Fruit fly (Drosophila melanogaster) whole organism, adult: ENCODE data around the gene Abd-B.

Experiments used
- CG11617 ChIP-seq: fragments of 200-800 bp; sonication (Bioruptor generic); optimal IDR thresholded peaks from 2 replicates; lab custom pipeline; 2017; ENCODE audit warnings: mild to moderate bottlenecking, missing biosample characterization, missing genetic modification reagents, missing genetic modification characterization
- CG12768 ChIP-seq: fragments of 200-800 bp; sonication (Bioruptor generic); optimal IDR thresholded peaks from 2 replicates; lab custom pipeline; 2017; ENCODE audit warnings: missing biosample characterization, missing genetic modification characterization, mild to moderate bottlenecking, moderate library complexity, missing genetic modification reagents
- CG14711 ChIP-seq: fragments of 200-800 bp; sonication (Bioruptor generic); optimal IDR thresholded peaks from 2 replicates; lab custom pipeline; 2018; ENCODE audit warnings: missing biosample characterization, mild to moderate bottlenecking, missing genetic modification characterization, moderate library complexity
- CG1620 ChIP-seq: fragments of 200-800 bp; sonication (Bioruptor generic); optimal IDR thresholded peaks from 2 replicates; lab custom pipeline; 2016; ENCODE audit warnings: missing biosample characterization, missing genetic modification characterization
- CG33017 ChIP-seq: fragments of 200-800 bp; sonication (Bioruptor generic); optimal IDR thresholded peaks from 2 replicates; lab custom pipeline; 2018; ENCODE audit warnings: missing biosample characterization, mild to moderate bottlenecking, missing genetic modification characterization, moderate library complexity
- CG5204 ChIP-seq: fragments of 200-800 bp; sonication (Bioruptor generic); optimal IDR thresholded peaks from 2 replicates; lab custom pipeline; 2016; ENCODE audit warnings: missing biosample characterization, missing genetic modification characterization
- CG7045 ChIP-seq: fragments of 200-800 bp; sonication (Bioruptor generic); optimal IDR thresholded peaks from 2 replicates; lab custom pipeline; 2017; ENCODE audit warnings: missing biosample characterization, mild to moderate bottlenecking, missing genetic modification characterization
- CG7101 ChIP-seq: fragments of 200-800 bp; sonication (Bioruptor generic); optimal IDR thresholded peaks from 2 replicates; lab custom pipeline; 2018; ENCODE audit warnings: missing biosample characterization, mild to moderate bottlenecking, missing genetic modification characterization, moderate library complexity
- Clk ChIP-seq: fragments of 200-800 bp; sonication (Bioruptor generic); optimal IDR thresholded peaks from 2 replicates; lab custom pipeline; 2017; ENCODE audit warnings: missing biosample characterization, missing genetic modification characterization
- Crg-1 ChIP-seq: fragments of 200-800 bp; sonication (Bioruptor generic); optimal IDR thresholded peaks from 2 replicates; lab custom pipeline; 2016; ENCODE audit warnings: missing biosample characterization, missing genetic modification characterization
- Hr96 ChIP-seq: fragments of 200-800 bp; sonication (Bioruptor generic); optimal IDR thresholded peaks from 2 replicates; lab custom pipeline; 2016; ENCODE audit warnings: missing biosample characterization, missing genetic modification characterization
- Mnt ChIP-seq: fragments of 200-800 bp; sonication (Bioruptor generic); optimal IDR thresholded peaks from 2 replicates; lab custom pipeline; 2016; ENCODE audit warnings: missing biosample characterization, mild to moderate bottlenecking, missing genetic modification characterization
- bab1 ChIP-seq: fragments of 200-800 bp; sonication (Bioruptor generic); optimal IDR thresholded peaks from 3 replicates; lab custom pipeline; 2019; ENCODE audit warnings: missing biosample characterization, mild to moderate bottlenecking, missing genetic modification characterization, moderate library complexity
- cic ChIP-seq: fragments of 200-800 bp; sonication (Bioruptor generic); optimal IDR thresholded peaks from 2 replicates; lab custom pipeline; 2017; ENCODE audit warnings: missing biosample characterization, mild to moderate bottlenecking, missing genetic modification characterization, moderate library complexity
- cnc ChIP-seq, 2 experiments: fragments of >200 bp; optimal IDR thresholded peaks; 2 replicates each; lab custom pipeline; 2017
- kay ChIP-seq: fragments of 200-800 bp; sonication (Bioruptor generic); peaks from one replicate; lab custom pipeline; 2016; ENCODE audit warnings: missing biosample characterization, missing genetic modification characterization, borderline replicate concordance
- ovo ChIP-seq: fragments of 200-800 bp; sonication (Bioruptor generic); optimal IDR thresholded peaks from 2 replicates; lab custom pipeline; 2016; ENCODE audit warnings: missing biosample characterization, missing genetic modification characterization
- pad ChIP-seq: fragments of 200-800 bp; sonication (Bioruptor generic); optimal IDR thresholded peaks from 3 replicates; lab custom pipeline; 2017; ENCODE audit warnings: missing biosample characterization, missing genetic modification characterization, mild to moderate bottlenecking, moderate library complexity, missing genetic modification reagents
- tj ChIP-seq: fragments of 200-800 bp; sonication (Bioruptor generic); optimal IDR thresholded peaks from 3 replicates; lab custom pipeline; 2017; ENCODE audit warnings: missing biosample characterization, mild to moderate bottlenecking, missing genetic modification characterization, moderate library complexity
- toe ChIP-seq: fragments of 200-800 bp; sonication (Bioruptor generic); optimal IDR thresholded peaks from 2 replicates; lab custom pipeline; 2016; ENCODE audit warnings: missing biosample characterization, missing genetic modification characterization

The Abd-B gene

dm6 chr3R:16915587-16915986, 56.4 kb downstream of the Abd-B start:
- TF ChIP-seq CG1620 (GFP tag; lab: Kevin White, UChicago) (no peak), CG12768 (GFP tag; lab: Kevin White, UChicago) (no peak), CG5204 (no peak), cnc (optimal IDR thresholded peaks at IDR 0.05; lab: Kevin White, UChicago) (no peak), Hr96 (GFP tag; lab: Kevin White, UChicago) (no peak), cic (no peak), tj (GFP tag; lab: Kevin White, UChicago) (no peak), toe (GFP tag; lab: Kevin White, UChicago) (no peak), Crg-1 (no peak), ovo (GFP tag; lab: Kevin White, UChicago) (no peak), CG11617 (no peak), CG7101 (tag; lab: Kevin White, UChicago) (no peak), CG33017 (tag; lab: Kevin White, UChicago) (no peak), Mnt (no peak), pad (no peak), Clk (no peak), kay (GFP tag; lab: Kevin White, UChicago) (no peak)

- TF ChIP-seq cnc (optimal IDR thresholded peaks at IDR 0.05; lab: Kevin White, UChicago) (no peak), CG7045 (GFP tag; lab: Kevin White, UChicago) (no peak), Hr96 (GFP tag; lab: Kevin White, UChicago) (no peak), Crg-1 (no peak), CG7101 (tag; lab: Kevin White, UChicago) (no peak), CG5204 (no peak), CG33017 (tag; lab: Kevin White, UChicago) (no peak), CG11617 (no peak), cic (no peak), toe (GFP tag; lab: Kevin White, UChicago) (no peak)
These were observed 58.6 kb downstream of the Abd-B start for dm6 chr3R:16913300-16913928.

- TF ChIP-seq Mnt (no peak), pad (no peak), CG7045 (GFP tag; lab: Kevin White, UChicago) (no peak), Clk (no peak), bab1 (no peak), CG33017 (tag; lab: Kevin White, UChicago) (no peak), kay (GFP tag; lab: Kevin White, UChicago) (no peak), CG14711 (no peak), CG1620 (GFP tag; lab: Kevin White, UChicago) (no peak)
These were observed 64.2 kb downstream of the Abd-B start for dm6 chr3R:16907790-16908189.

- TF ChIP-seq tj (GFP tag; lab: Kevin White, UChicago) (no peak), bab1 (no peak), CG14711 (no peak), toe (GFP tag; lab: Kevin White, UChicago) (no peak), ovo (GFP tag; lab: Kevin White, UChicago) (no peak), CG1620 (GFP tag; lab: Kevin White, UChicago) (no peak), CG11617 (no peak), Hr96 (GFP tag; lab: Kevin White, UChicago) (no peak), Clk (no peak)
These were observed 70.0 kb downstream of the Abd-B start for dm6 chr3R:16901995-16902394.

dm6 chr3R:16899659-16900022, 72.4 kb downstream of the Abd-B start:
- TF ChIP-seq pad (no peak), bab1 (no peak), CG5204 (no peak), CG7101 (tag; lab: Kevin White, UChicago) (no peak), cnc (optimal IDR thresholded peaks at IDR 0.05; lab: Kevin White, UChicago) (no peak), toe (GFP tag; lab: Kevin White, UChicago) (no peak), cic (no peak), ovo (GFP tag; lab: Kevin White, UChicago) (no peak), CG14711 (no peak), CG33017 (tag; lab: Kevin White, UChicago) (no peak), Mnt (no peak)

- TF ChIP-seq bab1 (no peak), pad (peak; percentile 21)
These were observed 73.0 kb downstream of the Abd-B start for dm6 chr3R:16898791-16899658.

dm6 chr3R:16898385-16898784, 73.7 kb downstream of the Abd-B start:
- TF ChIP-seq CG1620 (GFP tag; lab: Kevin White, UChicago) (no peak), CG33017 (tag; lab: Kevin White, UChicago) (no peak), CG11617 (no peak), bab1 (no peak), kay (GFP tag; lab: Kevin White, UChicago) (no peak), CG12768 (GFP tag; lab: Kevin White, UChicago) (no peak), Clk (no peak), ovo (GFP tag; lab: Kevin White, UChicago) (no peak), CG14711 (no peak), cic (no peak), Hr96 (GFP tag; lab: Kevin White, UChicago) (no peak), toe (GFP tag; lab: Kevin White, UChicago) (no peak)
